Fruit fly (Drosophila melanogaster): ENCODE results near the gene CG6834.

CG6834 gene

DNA sequence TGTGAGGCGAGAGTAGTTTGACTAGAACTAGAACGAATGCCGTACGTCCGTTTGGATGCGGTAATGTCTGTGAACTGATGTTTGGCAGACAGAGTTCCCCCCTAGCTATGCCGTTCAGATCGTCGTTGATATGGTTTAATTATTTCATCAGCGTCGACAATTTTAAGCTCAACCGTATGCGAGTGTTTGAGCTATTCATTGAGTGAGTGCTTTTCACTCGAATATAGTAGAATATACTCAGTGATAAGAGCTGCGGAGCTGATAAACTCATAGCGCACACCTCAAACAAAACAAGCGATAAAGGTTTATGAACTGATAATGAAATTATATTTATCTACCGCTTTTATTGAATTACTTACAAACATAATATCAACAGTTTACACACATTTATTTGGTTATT lies at the start of gene CG6834:
CG6834 (minus strand) TSS at position 79 of the 400 bp plus-strand sequence.
- TF ChIP-seq CG8478 (optimal IDR thresholded peaks at IDR 0.05) (no peak), CTCF (optimal IDR thresholded peaks at IDR 0.05) (no peak)

dm6 chr3R:11735337-11735736 lies 47.4 kb upstream of the CG6834 start, which contains the start of gene CG14721:
Gene CG14721, plus strand, starts transcription at chr3R:11735447.
- TF ChIP-seq CTCF (optimal IDR thresholded peaks at IDR 0.05): no peak
- no peak for TF ChIP-seq CG8478 (optimal IDR thresholded peaks at IDR 0.05)

DNA sequence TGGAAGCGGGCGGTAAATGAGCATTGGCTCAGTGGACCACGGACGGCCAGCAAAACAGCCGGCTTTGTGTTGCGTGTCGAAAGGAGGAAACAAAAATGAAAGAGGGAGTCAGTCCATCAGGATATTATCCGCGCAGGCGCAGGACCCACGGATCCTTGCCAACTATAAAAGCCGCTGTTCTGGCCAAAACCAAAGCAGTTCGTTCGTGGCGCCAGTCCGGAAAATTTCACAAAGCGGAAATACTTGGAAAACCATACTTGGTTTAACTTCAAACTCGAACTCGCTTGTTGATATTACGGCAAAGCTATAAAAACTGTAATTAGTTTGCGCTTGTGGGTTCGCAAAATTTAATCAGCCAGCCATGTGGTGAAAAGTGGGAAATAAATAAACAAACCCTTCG lies 33.7 kb upstream of the CG6834 start, which contains the start of gene CG12594:
CG12594 (plus strand) TSS at position 142 of the 400 bp plus-strand sequence.
- no peak for TF ChIP-seq CG8478 (optimal IDR thresholded peaks at IDR 0.05)
- TF ChIP-seq CTCF (optimal IDR thresholded peaks at IDR 0.05): no peak

DNA sequence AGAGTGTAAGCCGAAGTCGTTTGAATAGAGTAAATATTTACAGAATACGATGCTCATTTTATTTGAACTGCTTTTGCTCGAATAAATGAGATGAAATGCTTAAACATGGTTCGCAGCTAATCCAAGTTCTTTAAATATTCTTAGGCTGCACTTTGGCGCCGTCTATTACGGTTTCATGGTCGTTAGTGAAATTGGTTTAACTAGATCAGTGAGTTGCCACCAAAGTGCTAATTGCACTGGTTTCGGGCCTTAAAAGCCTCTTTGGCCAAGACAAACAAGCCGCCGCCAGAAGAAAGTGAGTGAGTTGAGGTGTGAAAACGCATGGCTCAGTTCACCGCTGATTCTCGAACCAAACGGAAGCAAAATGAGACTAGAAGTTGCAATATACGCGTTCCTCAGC lies 23.4 kb upstream of the CG6834 start, which contains the start of gene CG14720:
CG14720 (plus strand) TSS at position 301 of the 400 bp plus-strand sequence.
- TF ChIP-seq CG8478 (optimal IDR thresholded peaks at IDR 0.05) (no peak), CTCF (optimal IDR thresholded peaks at IDR 0.05) (no peak)

dm6 chr3R:11703730-11704129 lies 15.8 kb upstream of the CG6834 start, which contains the start of gene I-t:
Gene I-t, plus strand, starts transcription at chr3R:11704030.
- TF ChIP-seq CG8478 (optimal IDR thresholded peaks at IDR 0.05) (no peak), CTCF (optimal IDR thresholded peaks at IDR 0.05) (no peak)

DNA sequence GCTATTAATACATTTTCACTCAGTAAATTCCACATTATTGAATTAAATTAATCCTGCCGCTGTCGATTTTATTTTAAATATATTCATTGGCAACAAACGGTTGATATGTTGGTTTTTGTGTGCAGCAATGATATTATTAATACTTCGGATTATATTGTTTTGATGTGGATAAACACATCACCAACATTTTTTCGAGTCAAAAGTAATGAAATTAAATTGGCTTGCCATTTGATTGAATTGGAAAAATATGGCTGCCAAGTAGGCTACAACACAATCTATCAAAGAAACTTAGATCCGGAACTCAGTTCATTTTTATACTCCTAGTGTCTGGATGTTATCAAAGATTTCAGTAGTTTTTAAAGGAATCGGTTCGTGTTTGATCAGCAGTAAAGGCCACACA lies 12.4 kb upstream of the CG6834 start, which contains the start of gene CG14718:
CG14718 (plus strand) TSS at position 301 of the 400 bp plus-strand sequence.
- no peak for TF ChIP-seq CG8478 (optimal IDR thresholded peaks at IDR 0.05)
- TF ChIP-seq CTCF (optimal IDR thresholded peaks at IDR 0.05): no peak

DNA sequence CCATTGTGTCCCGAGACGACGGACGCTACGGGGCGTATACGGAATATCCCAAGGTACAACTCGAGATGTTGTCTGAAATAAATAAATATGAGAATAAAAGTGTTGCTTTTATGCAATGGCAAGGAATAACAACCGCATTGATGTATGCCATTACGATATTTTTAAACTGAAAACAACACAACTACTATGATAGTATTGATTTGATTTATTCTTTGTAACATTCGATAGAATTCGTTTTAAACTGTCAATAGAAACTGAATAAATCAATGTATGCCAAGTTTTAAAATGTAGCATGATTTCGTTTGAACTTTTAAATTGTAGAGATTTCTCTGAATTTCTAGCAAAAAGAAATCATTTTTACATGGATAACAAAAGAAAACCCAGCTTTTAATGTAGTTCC lies 8.3 kb upstream of the CG6834 start, which contains the start of gene CG14717:
CG14717 (plus strand) TSS at position 301 of the 400 bp plus-strand sequence.
- TF ChIP-seq CG8478 (optimal IDR thresholded peaks at IDR 0.05): no peak

DNA sequence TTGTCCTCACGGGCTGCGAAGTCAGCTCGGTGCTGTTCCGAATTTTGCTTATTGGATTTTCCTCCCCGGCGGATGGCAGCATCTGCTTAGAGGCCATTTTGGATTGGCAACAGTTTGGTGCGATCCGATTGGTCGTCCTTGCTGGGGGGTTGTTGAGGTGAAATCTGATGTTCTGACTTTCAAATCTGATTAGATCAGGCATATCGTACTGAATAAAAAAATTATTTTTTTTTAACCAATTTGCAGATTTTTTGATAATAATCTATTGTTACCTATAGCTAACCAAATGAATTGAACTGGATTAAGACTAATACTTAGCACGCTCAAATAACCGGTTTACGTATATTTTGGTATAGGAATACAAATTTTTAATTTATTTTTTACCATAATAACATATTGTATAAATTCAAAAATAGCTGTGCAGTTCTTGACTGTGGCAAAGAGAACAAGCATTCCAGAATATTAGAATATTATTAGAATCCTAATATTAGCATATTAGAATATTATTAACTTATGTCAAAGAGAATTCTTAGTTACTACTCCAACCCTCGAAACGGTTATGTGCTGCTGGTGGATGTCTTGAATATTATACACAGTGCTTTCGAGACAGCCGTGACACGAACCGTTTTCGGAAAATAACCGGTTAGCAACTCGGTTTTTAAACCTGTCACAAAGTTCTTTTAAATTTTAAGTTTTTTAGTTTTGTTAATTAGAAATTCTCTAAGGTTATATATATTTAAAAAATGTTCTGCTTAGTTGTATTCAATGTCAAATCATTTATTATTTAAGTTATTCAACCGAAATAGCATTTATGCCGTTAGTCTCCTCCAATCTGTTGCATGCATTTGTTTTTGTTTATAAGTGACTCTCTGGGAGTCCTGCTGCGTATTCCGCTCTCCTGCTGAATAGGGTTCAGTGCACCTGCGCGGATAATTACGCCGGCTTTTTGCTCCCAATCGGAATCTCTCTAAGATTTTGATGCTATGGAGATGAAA lies 6.7 kb upstream of the CG6834 start, which contains the start of gene Fer3:
Fer3 (minus strand) TSS at position 1 of the 995 bp plus-strand sequence.
- TF ChIP-seq CTCF (optimal IDR thresholded peaks at IDR 0.05) (peak in 1 of 2 experiments; percentile 66), CG8478 (optimal IDR thresholded peaks at IDR 0.05) (no peak)

DNA sequence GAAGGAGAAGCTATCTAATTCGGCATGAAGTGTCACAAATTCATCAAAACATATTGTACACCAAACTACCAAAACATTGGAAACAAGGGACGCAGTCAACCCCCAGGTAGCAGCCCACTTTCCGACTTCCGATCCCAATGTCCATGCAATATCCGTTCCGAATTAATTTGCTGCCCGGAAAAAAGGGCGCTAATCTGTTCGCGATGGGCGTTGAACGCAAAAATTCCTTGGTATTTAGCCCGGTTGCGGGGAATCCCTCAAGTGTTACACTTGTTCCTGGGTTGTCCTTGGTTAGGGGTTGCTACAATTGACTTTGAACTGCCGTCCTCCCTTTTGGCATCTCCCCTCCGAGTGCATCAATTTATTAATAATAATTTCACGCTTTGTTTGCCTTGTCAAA lies 4.6 kb upstream of the CG6834 start:
- no peak for TF ChIP-seq CTCF (optimal IDR thresholded peaks at IDR 0.05)
- TF ChIP-seq CG8478 (optimal IDR thresholded peaks at IDR 0.05): no peak

- TF ChIP-seq CG8478 (optimal IDR thresholded peaks at IDR 0.05): no peak
- TF ChIP-seq CTCF (optimal IDR thresholded peaks at IDR 0.05): no peak
Measured at dm6 chr3R:11691747-11692146, 3.8 kb upstream of the CG6834 start, which contains the start of gene CG18765. Gene CG18765, minus strand, starts transcription at chr3R:11691799.

DNA sequence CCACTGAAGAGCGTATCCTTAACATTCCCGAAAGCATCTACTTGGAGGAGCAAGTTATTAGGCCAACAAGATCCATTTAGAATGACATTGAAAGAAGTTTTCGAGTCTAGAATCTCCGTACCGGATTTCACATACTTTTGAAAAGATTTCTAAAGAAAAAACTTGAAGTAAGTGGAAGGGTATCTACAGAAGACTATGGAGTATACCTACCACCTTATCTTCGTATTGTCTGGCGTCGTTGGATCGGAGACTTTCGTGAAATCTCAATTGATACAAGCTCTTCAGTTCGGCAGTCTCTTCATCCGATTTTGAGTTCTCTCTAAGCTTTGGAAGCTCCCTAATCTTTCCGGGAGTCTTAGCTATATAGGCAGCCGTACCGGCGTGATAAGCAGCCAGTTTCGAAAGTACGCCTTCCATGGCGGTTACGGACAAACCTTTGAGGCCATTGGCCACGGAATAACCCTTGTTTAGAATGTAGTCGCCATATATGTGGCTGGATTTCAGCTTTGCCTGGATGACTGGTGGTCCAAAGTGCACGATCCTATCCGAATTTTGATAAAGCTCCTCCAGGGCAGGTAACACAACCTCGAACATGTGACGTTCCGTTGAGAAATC lies 3.0 kb upstream of the CG6834 start:
- TF ChIP-seq CTCF (optimal IDR thresholded peaks at IDR 0.05) (no peak), CG8478 (optimal IDR thresholded peaks at IDR 0.05) (no peak)

- TF ChIP-seq CG8478 (optimal IDR thresholded peaks at IDR 0.05) (no peak), CTCF (optimal IDR thresholded peaks at IDR 0.05) (no peak)
Measured at dm6 chr3R:11689900-11690299, 2.0 kb upstream of the CG6834 start, which contains the start of gene CG6908. Gene CG6908, minus strand, starts transcription at chr3R:11690051.

dm6 chr3R:11684316-11684715 lies 3.6 kb downstream of the CG6834 start, which contains the start of gene CG6830:
Gene CG6830, minus strand, starts transcription at chr3R:11684342.
- no peak for TF ChIP-seq CG8478 (optimal IDR thresholded peaks at IDR 0.05)
- TF ChIP-seq CTCF (optimal IDR thresholded peaks at IDR 0.05): no peak

DNA sequence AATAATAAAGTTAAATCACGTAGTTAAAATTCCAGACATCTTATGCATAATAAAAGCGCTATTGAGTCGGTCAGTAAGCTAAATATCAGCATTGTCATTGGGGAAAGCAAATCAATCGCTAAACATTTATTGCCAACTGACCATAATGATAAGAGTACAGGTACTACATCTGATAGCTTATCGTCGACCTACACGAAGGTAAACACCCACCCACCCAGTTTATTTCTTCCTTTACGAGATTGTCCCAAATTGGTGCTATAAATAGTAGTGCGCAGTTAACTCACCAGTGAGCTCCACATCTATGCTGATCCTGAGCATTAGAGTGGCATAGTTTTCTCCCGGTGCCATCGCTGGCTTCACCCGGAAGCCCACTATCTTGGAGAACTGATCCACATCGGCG lies 4.3 kb downstream of the CG6834 start:
- TF ChIP-seq CG8478 (optimal IDR thresholded peaks at IDR 0.05): no peak

DNA sequence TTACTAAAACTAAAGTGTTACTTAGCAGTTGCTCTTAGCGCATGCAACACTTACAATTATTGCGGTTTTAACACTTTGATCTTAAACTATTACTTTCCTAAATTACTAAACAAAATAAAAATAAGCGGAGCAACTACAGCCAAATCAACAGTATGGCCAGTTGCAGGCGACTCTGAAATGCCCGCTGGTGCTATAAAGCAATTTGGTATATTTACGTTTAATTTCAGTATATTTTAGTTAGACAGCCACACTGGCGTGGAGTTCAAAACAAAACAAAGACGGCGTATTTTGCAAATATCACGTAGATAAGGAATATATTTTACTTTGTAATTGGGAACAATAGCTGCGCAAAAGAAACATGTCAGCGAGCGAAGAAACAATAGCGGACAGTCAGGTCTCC lies 8.4 kb downstream of the CG6834 start, which contains the start of the genes Taf12 and Ho:
Taf12 (minus strand) TSS at position 178 of the 400 bp plus-strand sequence.
Ho (plus strand) TSS at position 231 of the 400 bp plus-strand sequence.
- peak in 1 of 2 experiments; percentile 12 for TF ChIP-seq CTCF (optimal IDR thresholded peaks at IDR 0.05)
- TF ChIP-seq CG8478 (optimal IDR thresholded peaks at IDR 0.05): no peak

Measured in S2 (cell line).